Fruit fly (Drosophila melanogaster) whole organism, embryonic: ENCODE data around the gene RpS25.

Experiments used
- Antp ChIP-seq: fragments of 200-800 bp; sonication (Bioruptor generic); optimal IDR thresholded peaks from 3 replicates; lab custom pipeline; 2016; ENCODE audit warnings: missing biosample characterization, missing genetic modification characterization
- Atf3 ChIP-seq: fragments of 200-800 bp; sonication (Bioruptor generic); optimal IDR thresholded peaks from 3 replicates; lab custom pipeline; 2016; ENCODE audit warnings: missing biosample characterization, missing genetic modification characterization
- CG10321 ChIP-seq: fragments of 200-800 bp; sonication (Bioruptor generic); IDR thresholded peaks from 2 replicates; pipeline ENCODE4 v1.3.6; 2022; ENCODE audit warnings: missing biosample characterization, missing genetic modification characterization
- CG11456 ChIP-seq: fragments of 200-800 bp; sonication (Bioruptor generic); IDR thresholded peaks from 3 replicates; pipeline ENCODE4 v1.3.6; 2022; ENCODE audit warnings: missing biosample characterization, missing genetic modification characterization
- CG11504 ChIP-seq: fragments of 200-800 bp; sonication (Bioruptor generic); optimal IDR thresholded peaks from 3 replicates; lab custom pipeline; 2019; ENCODE audit warnings: missing biosample characterization, mild to moderate bottlenecking, missing genetic modification characterization, moderate library complexity
- CG11560 ChIP-seq: fragments of 200-800 bp; sonication (Bioruptor generic); IDR thresholded peaks from 3 replicates; pipeline ENCODE4 v1.3.6; 2022; ENCODE audit warnings: missing biosample characterization, missing genetic modification characterization
- CG12155 ChIP-seq: fragments of 200-800 bp; sonication (Bioruptor generic); optimal IDR thresholded peaks from 3 replicates; lab custom pipeline; 2016; ENCODE audit warnings: missing biosample characterization, missing genetic modification characterization
- CG12219 ChIP-seq: fragments of 200-800 bp; sonication (Bioruptor generic); optimal IDR thresholded peaks from 3 replicates; lab custom pipeline; 2018; ENCODE audit warnings: missing biosample characterization, mild to moderate bottlenecking, missing genetic modification characterization
- CG13424 ChIP-seq: fragments of 200-800 bp; sonication (Bioruptor generic); optimal IDR thresholded peaks from 2 replicates; lab custom pipeline; 2019; ENCODE audit warnings: missing biosample characterization, mild to moderate bottlenecking, missing genetic modification characterization, moderate library complexity
- CG17359 ChIP-seq: fragments of 200-800 bp; sonication (Bioruptor generic); optimal IDR thresholded peaks from 3 replicates; lab custom pipeline; 2018; ENCODE audit warnings: missing biosample characterization, mild to moderate bottlenecking, missing genetic modification characterization, moderate library complexity
- CG17612 ChIP-seq: fragments of 200-800 bp; sonication (Bioruptor generic); IDR thresholded peaks from 2 replicates; pipeline ENCODE4 v1.3.6; 2022; ENCODE audit warnings: missing biosample characterization, missing genetic modification characterization
- CG17829 ChIP-seq: fragments of 200-800 bp; optimal IDR thresholded peaks from 2 replicates; lab custom pipeline; 2019; ENCODE audit warnings: missing biosample characterization, mild to moderate bottlenecking, missing genetic modification characterization, moderate library complexity
- CG18476 ChIP-seq: fragments of 200-800 bp; sonication (Bioruptor generic); optimal IDR thresholded peaks from 2 replicates; lab custom pipeline; 2016; ENCODE audit warnings: missing biosample characterization, mild to moderate bottlenecking, missing genetic modification characterization
- CG2678 ChIP-seq: fragments of 200-800 bp; sonication (Bioruptor generic); optimal IDR thresholded peaks from 3 replicates; lab custom pipeline; 2019; ENCODE audit warnings: missing biosample characterization, mild to moderate bottlenecking, missing genetic modification characterization, moderate library complexity
- CG32532 ChIP-seq: fragments of 200-800 bp; sonication (Bioruptor generic); IDR thresholded peaks from 2 replicates; pipeline ENCODE4 v1.3.6; 2022; ENCODE audit warnings: missing biosample characterization, missing genetic modification characterization
- CG32767 ChIP-seq: fragments of 200-800 bp; sonication (Bioruptor generic); IDR thresholded peaks from 2 replicates; pipeline ENCODE4 v1.3.6; 2022; ENCODE audit warnings: missing biosample characterization, missing genetic modification characterization
- CG34376 ChIP-seq: fragments of 200-800 bp; sonication (Bioruptor generic); optimal IDR thresholded peaks from 2 replicates; lab custom pipeline; 2018; ENCODE audit warnings: missing biosample characterization, mild to moderate bottlenecking, missing genetic modification characterization
- CG3726 ChIP-seq: fragments of 200-800 bp; sonication (Bioruptor generic); IDR thresholded peaks from 3 replicates; pipeline ENCODE4, ENCODE4 v1.3.6; 2022; ENCODE audit warnings: missing biosample characterization, missing genetic modification characterization
- CG3847 ChIP-seq: fragments of 200-800 bp; sonication (Bioruptor generic); IDR thresholded peaks from 2 replicates; pipeline ENCODE4 v1.3.6; 2022; ENCODE audit warnings: missing biosample characterization, missing genetic modification characterization
- CG4424 ChIP-seq: fragments of 200-800 bp; sonication (Bioruptor generic); optimal IDR thresholded peaks from 3 replicates; lab custom pipeline; 2016; ENCODE audit warnings: missing biosample characterization, missing genetic modification characterization
- CG4617 ChIP-seq: fragments of 200-800 bp; sonication (Bioruptor generic); optimal IDR thresholded peaks from 3 replicates; lab custom pipeline; 2016; ENCODE audit warnings: missing biosample characterization, missing genetic modification characterization, borderline replicate concordance
- CG4820 ChIP-seq: fragments of 200-800 bp; sonication (Bioruptor generic); optimal IDR thresholded peaks from 3 replicates; lab custom pipeline; 2016; ENCODE audit warnings: missing biosample characterization, missing genetic modification characterization
- CG5180 ChIP-seq: fragments of 200-800 bp; sonication (Bioruptor generic); optimal IDR thresholded peaks from 3 replicates; lab custom pipeline; 2017; ENCODE audit warnings: missing biosample characterization, missing genetic modification characterization, mild to moderate bottlenecking, moderate library complexity, missing genetic modification reagents
- CG6813 ChIP-seq: fragments of 200-800 bp; sonication (Bioruptor generic); optimal IDR thresholded peaks from 2 replicates; lab custom pipeline; 2017; ENCODE audit warnings: missing biosample characterization, missing genetic modification characterization, mild to moderate bottlenecking, moderate library complexity, missing genetic modification reagents
- CG7357 ChIP-seq: fragments of 200-800 bp; sonication (Bioruptor generic); IDR thresholded peaks from 3 replicates; pipeline ENCODE4 v1.3.6; 2022; ENCODE audit warnings: missing biosample characterization, missing genetic modification characterization
- CG7786 ChIP-seq: fragments of 200-800 bp; sonication (Bioruptor generic); optimal IDR thresholded peaks from 2 replicates; lab custom pipeline; 2016; ENCODE audit warnings: missing biosample characterization, missing genetic modification characterization
- CG9215 ChIP-seq: fragments of 200-800 bp; sonication (Bioruptor generic); IDR thresholded peaks from 2 replicates; pipeline ENCODE4 v1.3.6; 2022; ENCODE audit warnings: missing biosample characterization, missing genetic modification characterization
- CoRest ChIP-seq: fragments of 200-800 bp; sonication (Bioruptor generic); optimal IDR thresholded peaks from 3 replicates; lab custom pipeline; 2018; ENCODE audit warnings: missing biosample characterization, mild to moderate bottlenecking, missing genetic modification characterization, moderate library complexity
- Deaf1 ChIP-seq: fragments of 200-800 bp; optimal IDR thresholded peaks from 3 replicates; lab custom pipeline; 2019; ENCODE audit warnings: missing biosample characterization, mild to moderate bottlenecking, missing genetic modification characterization, moderate library complexity
- HLH54F ChIP-seq: fragments of 200-800 bp; sonication (Bioruptor generic); optimal IDR thresholded peaks from 3 replicates; lab custom pipeline; 2016; ENCODE audit warnings: missing biosample characterization, missing genetic modification characterization
- NC2α ChIP-seq: fragments of 200-800 bp; sonication (Bioruptor generic); optimal IDR thresholded peaks from 2 replicates; lab custom pipeline; 2016; ENCODE audit warnings: missing biosample characterization, missing genetic modification characterization
- Rx ChIP-seq: fragments of 200-800 bp; sonication (Bioruptor generic); IDR thresholded peaks from 2 replicates; pipeline ENCODE4 v1.3.6; 2022; ENCODE audit warnings: missing biosample characterization, missing genetic modification characterization
- Sox102F ChIP-seq: fragments of 200-800 bp; sonication (Bioruptor generic); optimal IDR thresholded peaks from 2 replicates; lab custom pipeline; 2018; ENCODE audit warnings: missing biosample characterization, mild to moderate bottlenecking, missing genetic modification characterization, moderate library complexity
- chif ChIP-seq, 2 experiments: fragments of 200-800 bp; sonication (Bioruptor generic); optimal IDR thresholded peaks; 3 replicates each; lab custom pipeline; 2016; ENCODE audit warnings: missing biosample characterization in 2 of 2, missing genetic modification characterization in 2 of 2
- cwo ChIP-seq: fragments of 200-800 bp; sonication (Bioruptor generic); optimal IDR thresholded peaks from 3 replicates; lab custom pipeline; 2017; ENCODE audit warnings: missing biosample characterization, missing genetic modification characterization, mild to moderate bottlenecking, moderate library complexity, missing genetic modification reagents
- dm ChIP-seq: fragments of 200-800 bp; sonication (Bioruptor generic); optimal IDR thresholded peaks from 3 replicates; lab custom pipeline; 2016; ENCODE audit warnings: missing biosample characterization, missing genetic modification characterization
- gsb ChIP-seq: fragments of 200-800 bp; sonication (Bioruptor generic); IDR thresholded peaks from 2 replicates; pipeline ENCODE4 v1.3.6; 2022; ENCODE audit warnings: missing biosample characterization, missing genetic modification characterization
- mam ChIP-seq: fragments of 200-800 bp; sonication (Bioruptor generic); optimal IDR thresholded peaks from 3 replicates; lab custom pipeline; 2016; ENCODE audit warnings: missing biosample characterization, missing genetic modification characterization
- mirr ChIP-seq: fragments of 200-800 bp; sonication (Bioruptor generic); optimal IDR thresholded peaks from 3 replicates; lab custom pipeline; 2018; ENCODE audit warnings: missing biosample characterization, mild to moderate bottlenecking, missing genetic modification characterization
- mld ChIP-seq: fragments of 200-800 bp; sonication (Bioruptor generic); IDR thresholded peaks from 3 replicates; pipeline ENCODE4 v1.3.6; 2022; ENCODE audit warnings: missing biosample characterization, missing genetic modification characterization; ENCODE audit not compliant: partially characterized antibody
- p53 ChIP-seq: fragments of 200-800 bp; sonication (Bioruptor generic); optimal IDR thresholded peaks from 2 replicates; lab custom pipeline; 2016; ENCODE audit warnings: missing biosample characterization, missing genetic modification characterization
- pnt ChIP-seq: fragments of 200-800 bp; sonication (Bioruptor generic); optimal IDR thresholded peaks from 3 replicates; lab custom pipeline; 2016; ENCODE audit warnings: missing biosample characterization, missing genetic modification characterization
- run ChIP-seq: fragments of 200-800 bp; sonication (Bioruptor generic); optimal IDR thresholded peaks from 3 replicates; lab custom pipeline; 2018; ENCODE audit warnings: missing biosample characterization, mild to moderate bottlenecking, missing genetic modification characterization
- scrt ChIP-seq: fragments of 200-800 bp; sonication (Bioruptor generic); optimal IDR thresholded peaks from 2 replicates; lab custom pipeline; 2018; ENCODE audit warnings: missing biosample characterization, mild to moderate bottlenecking, missing genetic modification characterization, moderate library complexity
- sqz ChIP-seq: fragments of 200-800 bp; sonication (Bioruptor generic); optimal IDR thresholded peaks from 3 replicates; lab custom pipeline; 2018; ENCODE audit warnings: missing biosample characterization, mild to moderate bottlenecking, missing genetic modification characterization
- sug ChIP-seq: fragments of 200-800 bp; optimal IDR thresholded peaks from 2 replicates; lab custom pipeline; 2019; ENCODE audit warnings: missing biosample characterization, mild to moderate bottlenecking, missing genetic modification characterization, moderate library complexity
- tna ChIP-seq: fragments of 200-800 bp; sonication (Bioruptor generic); IDR thresholded peaks from 2 replicates; pipeline ENCODE4 v1.3.6; 2022; ENCODE audit warnings: missing biosample characterization, missing genetic modification characterization; ENCODE audit not compliant: partially characterized antibody
- trem ChIP-seq: fragments of 200-800 bp; optimal IDR thresholded peaks from 3 replicates; lab custom pipeline; 2019; ENCODE audit warnings: missing biosample characterization, mild to moderate bottlenecking, missing genetic modification characterization, moderate library complexity
- unc-4 ChIP-seq: fragments of 200-800 bp; sonication (Bioruptor generic); IDR thresholded peaks from 2 replicates; pipeline ENCODE4 v1.3.6; 2022; ENCODE audit warnings: missing biosample characterization, missing genetic modification characterization; ENCODE audit not compliant: partially characterized antibody
- zfh1 ChIP-seq: fragments of 200-800 bp; sonication (Bioruptor generic); IDR thresholded peaks from 3 replicates; pipeline ENCODE4 v1.3.6; 2022; ENCODE audit warnings: missing biosample characterization, missing genetic modification characterization

RpS25 gene

dm6 chr3R:11243951-11244660, 28.0 kb upstream of the RpS25 start, which contains the start of the genes CG17734 and CG5214 (continued):
- TF ChIP-seq CoRest (tag; lab: Kevin White, UChicago) (peak; percentile 55), CG32532 (GFP tag; lab: Robert Waterston, UW) (no peak; the same call in 1 of the 2 replicates), CG10321 (GFP tag; lab: Robert Waterston, UW) (no peak), CG2678 (tag; lab: Kevin White, UChicago) (no peak), HLH54F (peak; percentile 51), CG7786 (GFP tag; lab: Kevin White, UChicago) (no peak), Atf3 (GFP tag; lab: Kevin White, UChicago) (peak; percentile 38), CG32767 (GFP tag; lab: Robert Waterston, UW) (no peak), dm (GFP tag; lab: Kevin White, UChicago) (peak; percentile 47), Rx (GFP tag; lab: Robert Waterston, UW) (no peak), chif (GFP tag; optimal IDR thresholded peaks at IDR 0.05; lab: Kevin White, UChicago) (no peak), CG3847 (GFP tag; lab: Robert Waterston, UW) (no peak), CG18476 (GFP tag; lab: Kevin White, UChicago) (no peak), CG4424 (peak; percentile 27), CG34376 (GFP tag; lab: Kevin White, UChicago) (peak; percentile 32), unc-4 (GFP tag; lab: Robert Waterston, UW) (peak; percentile 77), mirr (no peak), CG7357 (no peak), pnt (GFP tag; lab: Kevin White, UChicago) (no peak), zfh1 (GFP tag; lab: Robert Waterston, UW) (no peak), CG17829 (no peak), CG17359 (tag; lab: Kevin White, UChicago) (no peak), p53 (GFP tag; lab: Kevin White, UChicago) (no peak), CG17612 (GFP tag; lab: Robert Waterston, UW) (no peak), sug (tag; lab: Kevin White, UChicago) (peak; percentile 58), CG9215 (GFP tag; lab: Robert Waterston, UW) (no peak), CG5180 (GFP tag; lab: Kevin White, UChicago) (no peak), tna (GFP tag; lab: Robert Waterston, UW) (no peak), CG11504 (tag; lab: Kevin White, UChicago) (no peak), cwo (GFP tag; lab: Kevin White, UChicago) (no peak), CG6813 (GFP tag; lab: Kevin White, UChicago) (no peak), CG4820 (GFP tag; lab: Kevin White, UChicago) (no peak), Antp (GFP tag; lab: Kevin White, UChicago) (no peak), CG12155 (no peak), CG11560 (tag; lab: Robert Waterston, UW) (no peak), CG3726 (GFP tag; lab: Robert Waterston, UW) (no peak), CG11456 (GFP tag; lab: Robert Waterston, UW) (no peak), run (tag; lab: Kevin White, UChicago) (no peak), scrt (GFP tag; lab: Kevin White, UChicago) (no peak), sqz (no peak), Deaf1 (peak; percentile 36), mld (GFP tag; lab: Robert Waterston, UW) (no peak), trem (no peak), gsb (no peak), CG13424 (tag; lab: Kevin White, UChicago) (peak; percentile 28), mam (GFP tag; lab: Kevin White, UChicago) (peak; percentile 6), Sox102F (GFP tag; lab: Kevin White, UChicago) (no peak), CG12219 (GFP tag; lab: Kevin White, UChicago) (no peak), CG4617 (GFP tag; lab: Kevin White, UChicago) (peak; percentile 49), NC2α (GFP tag; lab: Kevin White, UChicago) (no peak)
